Worm (Caenorhabditis elegans) whole organism, L2 larva: Measurements from ENCODE around the gene C51E3.9.

Experiments used
- C34F6.9 ChIP-seq: fragments of 150-350 bp; optimal IDR thresholded peaks from 2 replicates; lab custom pipeline; 2014; ENCODE audit warnings: missing biosample characterization, missing genetic modification characterization
- F13H6.1 ChIP-seq: sonication (generic microtip); optimal IDR thresholded peaks from 2 replicates; lab custom pipeline; 2016; ENCODE audit warnings: missing genetic modification characterization, missing compliant biosample characterization
- R02D3.7 ChIP-seq: fragments of 150-350 bp; optimal IDR thresholded peaks from 2 replicates; lab custom pipeline; 2014; ENCODE audit warnings: missing biosample characterization, missing genetic modification characterization
- Y55F3AM.14 ChIP-seq: fragments of 200-800 bp; sonication (Bioruptor generic); optimal IDR thresholded peaks from 2 replicates; lab custom pipeline; 2018; ENCODE audit warnings: mild to moderate bottlenecking, missing genetic modification characterization, missing compliant biosample characterization
- ZK546.5 ChIP-seq: sonication (generic microtip); optimal IDR thresholded peaks from 2 replicates; lab custom pipeline; 2017; ENCODE audit warnings: missing biosample characterization, missing genetic modification characterization
- alr-1 ChIP-seq: fragments of 150-350 bp; optimal IDR thresholded peaks from 2 replicates; lab custom pipeline; 2014; ENCODE audit warnings: missing biosample characterization, missing genetic modification characterization
- aly-2 ChIP-seq: fragments of 150-350 bp; optimal IDR thresholded peaks from 2 replicates; lab custom pipeline; 2014; ENCODE audit warnings: missing biosample characterization, missing genetic modification characterization
- ama-1 ChIP-seq: fragments of 150-350 bp; optimal IDR thresholded peaks from 2 replicates; lab custom pipeline; 2018; ENCODE audit warnings: inconsistent platforms
- blmp-1 ChIP-seq: sonication (generic microtip); optimal IDR thresholded peaks from 2 replicates; lab custom pipeline; 2017; ENCODE audit warnings: missing genetic modification characterization, mild to moderate bottlenecking, missing compliant biosample characterization, antibody characterized with exemption, moderate library complexity; ENCODE audit not compliant: insufficient read depth
- ceh-16 ChIP-seq: fragments of 150-350 bp; optimal IDR thresholded peaks from 2 replicates; lab custom pipeline; 2014; ENCODE audit warnings: missing biosample characterization, missing genetic modification characterization
- ceh-82 ChIP-seq: fragments of 150-350 bp; optimal IDR thresholded peaks from 2 replicates; lab custom pipeline; 2014; ENCODE audit warnings: missing biosample characterization, missing genetic modification characterization
- crh-2 ChIP-seq: sonication (generic microtip); optimal IDR thresholded peaks from 2 replicates; lab custom pipeline; 2017; ENCODE audit warnings: missing biosample characterization, missing genetic modification characterization
- dmd-4 ChIP-seq: sonication (generic microtip); optimal IDR thresholded peaks from 2 replicates; lab custom pipeline; 2017; ENCODE audit warnings: missing biosample characterization, missing genetic modification characterization
- egl-27 ChIP-seq: sonication (generic microtip); optimal IDR thresholded peaks from 3 replicates; lab custom pipeline; 2017; ENCODE audit warnings: missing biosample characterization, missing genetic modification reagents, missing genetic modification characterization
- elt-1 ChIP-seq: fragments of 150-350 bp; optimal IDR thresholded peaks from 2 replicates; lab custom pipeline; 2014; ENCODE audit warnings: missing biosample characterization, missing genetic modification characterization
- elt-3 ChIP-seq: sonication (generic microtip); optimal IDR thresholded peaks from 2 replicates; lab custom pipeline; 2017; ENCODE audit warnings: missing biosample characterization, missing genetic modification characterization
- fos-1 ChIP-seq: fragments of 150-350 bp; optimal IDR thresholded peaks from 2 replicates; lab custom pipeline; 2014; ENCODE audit warnings: missing biosample characterization, missing genetic modification characterization
- gmeb-1 ChIP-seq: fragments of 150-350 bp; optimal IDR thresholded peaks from 2 replicates; lab custom pipeline; 2014; ENCODE audit warnings: missing biosample characterization, missing genetic modification characterization
- lin-11 ChIP-seq: fragments of 150-350 bp; sonication (generic microtip); optimal IDR thresholded peaks from 2 replicates; lab custom pipeline; 2014; ENCODE audit warnings: missing biosample characterization, missing genetic modification characterization, inconsistent platforms, mixed read lengths
- lin-13 ChIP-seq: fragments of 150-350 bp; optimal IDR thresholded peaks from 2 replicates; lab custom pipeline; 2014; ENCODE audit warnings: missing biosample characterization, missing genetic modification reagents, missing genetic modification characterization
- lin-39 ChIP-seq: fragments of 150-350 bp; optimal IDR thresholded peaks from 2 replicates; lab custom pipeline; 2014; ENCODE audit warnings: missing biosample characterization, missing genetic modification reagents, missing genetic modification characterization
- lsy-2 ChIP-seq, 2 experiments: fragments of 150-350 bp in 1 of 2; sonication (generic microtip) in 1 of 2; optimal IDR thresholded peaks; 2 replicates each; lab custom pipeline; 2014 to 2017; ENCODE audit warnings: missing biosample characterization in 2 of 2, missing genetic modification characterization in 2 of 2
- mab-5 ChIP-seq: fragments of 150-350 bp; optimal IDR thresholded peaks from 2 replicates; lab custom pipeline; 2014; ENCODE audit warnings: missing biosample characterization, missing genetic modification characterization
- mbf-1 ChIP-seq: sonication (generic microtip); optimal IDR thresholded peaks from 2 replicates; lab custom pipeline; 2017; ENCODE audit warnings: missing biosample characterization, missing genetic modification characterization
- mdl-1 ChIP-seq, 2 experiments: fragments of 150-350 bp in 1 of 2; sonication (generic microtip) in 1 of 2; optimal IDR thresholded peaks; 2 replicates each; lab custom pipeline; 2017; ENCODE audit warnings: missing biosample characterization in 2 of 2, missing genetic modification characterization in 2 of 2
- nhr-10 ChIP-seq: sonication (generic microtip); optimal IDR thresholded peaks from 2 replicates; lab custom pipeline; 2017; ENCODE audit warnings: missing biosample characterization, missing genetic modification characterization
- nhr-11 ChIP-seq: fragments of 150-350 bp; optimal IDR thresholded peaks from 2 replicates; lab custom pipeline; 2014; ENCODE audit warnings: missing biosample characterization, missing genetic modification characterization
- nhr-12 ChIP-seq: fragments of 150-350 bp; optimal IDR thresholded peaks from 2 replicates; lab custom pipeline; 2014; ENCODE audit warnings: missing biosample characterization, missing genetic modification characterization
- nhr-129 ChIP-seq: fragments of 150-350 bp; optimal IDR thresholded peaks from 2 replicates; lab custom pipeline; 2014; ENCODE audit warnings: missing biosample characterization, missing genetic modification characterization
- nhr-21 ChIP-seq: fragments of 150-350 bp; optimal IDR thresholded peaks from 2 replicates; lab custom pipeline; 2014; ENCODE audit warnings: missing biosample characterization, missing genetic modification characterization
- nhr-23 ChIP-seq: fragments of 150-350 bp; optimal IDR thresholded peaks from 2 replicates; lab custom pipeline; 2014; ENCODE audit warnings: missing biosample characterization, missing genetic modification reagents, missing genetic modification characterization
- nhr-237 ChIP-seq: fragments of 150-350 bp; optimal IDR thresholded peaks from 2 replicates; lab custom pipeline; 2014; ENCODE audit warnings: missing biosample characterization, missing genetic modification characterization
- nhr-25 ChIP-seq: fragments of 150-350 bp; sonication (generic microtip); optimal IDR thresholded peaks from 3 replicates; lab custom pipeline; 2014; ENCODE audit warnings: missing biosample characterization, missing genetic modification characterization
- nhr-6 ChIP-seq: fragments of 150-350 bp; optimal IDR thresholded peaks from 2 replicates; lab custom pipeline; 2014; ENCODE audit warnings: missing biosample characterization, missing genetic modification characterization
- nhr-77 ChIP-seq: fragments of 150-350 bp; optimal IDR thresholded peaks from 2 replicates; lab custom pipeline; 2014; ENCODE audit warnings: missing biosample characterization, missing genetic modification characterization
- peb-1 ChIP-seq: fragments of 150-350 bp; optimal IDR thresholded peaks from 2 replicates; lab custom pipeline; 2014; ENCODE audit warnings: missing biosample characterization, missing genetic modification characterization
- sem-4 ChIP-seq: fragments of 150-350 bp; optimal IDR thresholded peaks from 2 replicates; lab custom pipeline; 2014; ENCODE audit warnings: missing biosample characterization, missing genetic modification reagents, missing genetic modification characterization
- skn-1 ChIP-seq: sonication (generic microtip); optimal IDR thresholded peaks from 2 replicates; lab custom pipeline; 2017; ENCODE audit warnings: missing biosample characterization, missing genetic modification characterization
- sma-3 ChIP-seq: sonication (generic microtip); optimal IDR thresholded peaks from 2 replicates; lab custom pipeline; 2016; ENCODE audit warnings: missing genetic modification reagents, missing genetic modification characterization, missing compliant biosample characterization
- sma-9 ChIP-seq, 2 experiments: fragments of 150-350 bp in 1 of 2; sonication (generic microtip) in 1 of 2; optimal IDR thresholded peaks; 2 replicates each; lab custom pipeline; 2014 to 2016; ENCODE audit warnings: missing genetic modification characterization in 2 of 2, mild to moderate bottlenecking in 1 of 2, missing biosample characterization in 1 of 2, missing compliant biosample characterization in 1 of 2, missing genetic modification reagents in 1 of 2, moderate library complexity in 1 of 2
- snpc-4 ChIP-seq: fragments of 150-350 bp; optimal IDR thresholded peaks from 2 replicates; lab custom pipeline; 2014; ENCODE audit warnings: missing biosample characterization, missing genetic modification characterization
- unc-39 ChIP-seq: fragments of 150-350 bp; optimal IDR thresholded peaks from 2 replicates; lab custom pipeline; 2014; ENCODE audit warnings: missing biosample characterization, missing genetic modification characterization
- unc-55 ChIP-seq: fragments of 150-350 bp; sonication (generic microtip); optimal IDR thresholded peaks from 3 replicates; lab custom pipeline; 2014; ENCODE audit warnings: missing biosample characterization, missing genetic modification reagents, missing genetic modification characterization
- unc-62 ChIP-seq: fragments of 150-350 bp; optimal IDR thresholded peaks from 2 replicates; lab custom pipeline; 2014; ENCODE audit warnings: missing biosample characterization, missing genetic modification reagents, missing genetic modification characterization
- zag-1 ChIP-seq: fragments of 150-350 bp; optimal IDR thresholded peaks from 2 replicates; lab custom pipeline; 2014; ENCODE audit warnings: missing biosample characterization, missing genetic modification characterization
- ztf-1 ChIP-seq: fragments of 200-800 bp; sonication (Bioruptor generic); conservative IDR thresholded peaks from 2 replicates; pipeline ENCODE4 v1.3.6; 2022; ENCODE audit warnings: missing genetic modification characterization, missing compliant biosample characterization
- ztf-11 ChIP-seq: sonication (generic microtip); optimal IDR thresholded peaks from 2 replicates; lab custom pipeline; 2017; ENCODE audit warnings: missing biosample characterization, missing genetic modification characterization
- ztf-4 ChIP-seq: fragments of 150-350 bp; optimal IDR thresholded peaks from 2 replicates; lab custom pipeline; 2014; ENCODE audit warnings: missing biosample characterization, missing genetic modification characterization

Gene C51E3.9

DNA sequence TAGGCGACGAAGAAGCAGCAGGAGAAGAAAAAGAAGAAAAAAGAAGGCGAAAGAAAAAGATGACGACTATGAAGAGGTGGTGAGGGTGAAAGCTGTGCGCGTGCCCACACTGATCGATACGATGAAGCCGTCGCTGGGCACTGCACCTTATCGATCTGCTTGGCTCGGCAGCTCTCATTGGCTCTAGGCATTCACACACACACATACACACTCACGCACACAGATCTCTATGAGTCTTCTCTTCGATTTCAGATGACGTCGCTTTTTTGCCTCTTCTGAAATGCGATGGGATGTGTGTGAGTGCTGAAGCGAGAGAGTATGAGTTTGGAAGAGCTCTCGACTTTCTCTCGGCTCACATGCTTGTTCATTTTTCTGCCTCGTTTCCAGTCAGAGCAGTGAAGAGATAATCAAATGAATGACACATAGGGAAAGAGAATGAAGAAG is 28.9 kb downstream of the C51E3.9 start (continued):
- no peak for TF ChIP-seq dmd-4
- TF ChIP-seq nhr-12 (tag; lab: Kevin White, UChicago) = no peak
- TF ChIP-seq skn-1 = no peak
- TF ChIP-seq nhr-25 (tag; lab: Kevin White, UChicago) = no peak
- peak; percentile 65 to 91 for TF ChIP-seq mdl-1 (tag; optimal IDR thresholded peaks at IDR 0.05; lab: Kevin White, UChicago)
- TF ChIP-seq nhr-11 (tag; lab: Kevin White, UChicago) = no peak
- no peak for TF ChIP-seq nhr-237 (tag; lab: Kevin White, UChicago)

DNA sequence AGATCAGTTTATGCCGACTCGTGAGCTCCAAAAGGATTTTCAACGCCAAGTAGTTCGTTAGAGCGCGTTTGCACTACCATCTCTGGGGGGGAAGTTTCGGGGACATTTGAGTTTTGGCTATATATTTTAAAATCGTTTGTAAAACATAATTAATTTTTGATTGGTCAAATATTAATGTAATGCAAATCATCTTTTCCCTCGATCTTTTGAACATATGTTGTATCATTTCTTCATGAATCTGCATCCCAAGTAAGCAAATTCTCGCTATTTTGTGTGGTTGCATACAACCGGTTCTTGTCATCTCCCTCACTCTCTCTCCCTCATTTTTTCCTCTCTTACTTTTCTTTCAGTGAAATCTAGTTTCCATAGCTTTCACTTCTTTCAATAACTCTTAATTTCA is 32.4 kb downstream of the C51E3.9 start:
- no peak for TF ChIP-seq mbf-1
- TF ChIP-seq unc-62 (GFP tag; lab: Kevin White, UChicago) = no peak
- TF ChIP-seq lin-13 = peak; percentile 30
- TF ChIP-seq blmp-1 = peak; percentile 96
- no peak for TF ChIP-seq aly-2 (tag; lab: Kevin White, UChicago)
- no peak for TF ChIP-seq unc-39 (tag; lab: Kevin White, UChicago)
- peak; percentile 62 for TF ChIP-seq crh-2
- TF ChIP-seq nhr-12 (tag; lab: Kevin White, UChicago) = no peak
- TF ChIP-seq nhr-11 (tag; lab: Kevin White, UChicago) = no peak
- TF ChIP-seq unc-55 (GFP tag; lab: Kevin White, UChicago) = peak; percentile 65
- TF ChIP-seq dmd-4 = no peak
- TF ChIP-seq ztf-11 (tag; lab: Kevin White, UChicago) = no peak
- no peak for TF ChIP-seq egl-27
- no peak for TF ChIP-seq sma-9 (GFP tag; optimal IDR thresholded peaks at IDR 0.05; lab: Kevin White, UChicago)
- TF ChIP-seq sma-9 (tag; optimal IDR thresholded peaks at IDR 0.05; lab: Kevin White, UChicago) = no peak
- no peak for TF ChIP-seq elt-3 (tag; lab: Kevin White, UChicago)
- TF ChIP-seq lsy-2 (tag; optimal IDR thresholded peaks at IDR 0.05; lab: Kevin White, UChicago) = peak; percentile 15 to 76
- no peak for TF ChIP-seq Y55F3AM.14 (GFP tag; lab: Kevin White, UChicago)
- no peak for TF ChIP-seq ama-1 (lab: Kevin White, UChicago)
- TF ChIP-seq fos-1 (tag; lab: Kevin White, UChicago) = peak; percentile 28
- TF ChIP-seq F13H6.1 = peak; percentile 63
- no peak for TF ChIP-seq sem-4 (tag; lab: Kevin White, UChicago)
- TF ChIP-seq nhr-237 (tag; lab: Kevin White, UChicago) = no peak
- TF ChIP-seq C34F6.9 (tag; lab: Kevin White, UChicago) = peak; percentile 79
- TF ChIP-seq mdl-1 (tag; optimal IDR thresholded peaks at IDR 0.05; lab: Kevin White, UChicago) = no peak
- TF ChIP-seq ceh-16 (tag; lab: Kevin White, UChicago) = no peak
- TF ChIP-seq mab-5 (tag; lab: Kevin White, UChicago) = no peak
- TF ChIP-seq nhr-25 (tag; lab: Kevin White, UChicago) = peak; percentile 50
- TF ChIP-seq elt-1 (tag; lab: Kevin White, UChicago) = no peak
- peak; percentile 20 for TF ChIP-seq gmeb-1 (tag; lab: Kevin White, UChicago)
- no peak for TF ChIP-seq nhr-21
- no peak for TF ChIP-seq zag-1 (tag; lab: Kevin White, UChicago)
- TF ChIP-seq ztf-1 = no peak
- no peak for TF ChIP-seq R02D3.7
- TF ChIP-seq nhr-77 (tag; lab: Kevin White, UChicago) = no peak
- no peak for TF ChIP-seq alr-1 (tag; lab: Kevin White, UChicago)
- no peak for TF ChIP-seq snpc-4
- TF ChIP-seq lin-11 = no peak
- TF ChIP-seq lin-39 (tag; lab: Kevin White, UChicago) = no peak
- TF ChIP-seq ztf-4 = no peak
- TF ChIP-seq nhr-6 (tag; lab: Kevin White, UChicago) = peak; percentile 6
- no peak for TF ChIP-seq skn-1
- no peak for TF ChIP-seq peb-1 (tag; lab: Kevin White, UChicago)
- TF ChIP-seq sma-3 (GFP tag; lab: Kevin White, UChicago) = peak; percentile 72
- TF ChIP-seq ceh-82 = no peak
- peak; percentile 64 for TF ChIP-seq nhr-129 (tag; lab: Kevin White, UChicago)
- no peak for TF ChIP-seq nhr-23 (tag; lab: Kevin White, UChicago)
- TF ChIP-seq ZK546.5 (tag; lab: Kevin White, UChicago) = no peak
- TF ChIP-seq nhr-10 (tag; lab: Kevin White, UChicago) = no peak
